Fruit fly (Drosophila melanogaster): ENCODE results near the gene MEP-1.

- TF ChIP-seq achi (GFP tag; optimal IDR thresholded peaks at IDR 0.05) (no peak), Eip93F (GFP tag; optimal IDR thresholded peaks at IDR 0.05) (no peak), Sox102F (GFP tag; optimal IDR thresholded peaks at IDR 0.05) (no peak), CG16779 (tag; optimal IDR thresholded peaks at IDR 0.05) (no peak), Hr4 (GFP tag; optimal IDR thresholded peaks at IDR 0.05) (no peak), CG4318 (GFP tag; optimal IDR thresholded peaks at IDR 0.05) (no peak), CG6854 (GFP tag; optimal IDR thresholded peaks at IDR 0.05) (no peak), OdsH (GFP tag; optimal IDR thresholded peaks at IDR 0.05) (no peak), Hr39 (GFP tag; optimal IDR thresholded peaks at IDR 0.05) (no peak)
Observed at dm6 chr3L:2643324-2643723, 11.8 kb downstream of the MEP-1 start, which contains the start of gene CG14949.
